Worm (Caenorhabditis elegans) whole organism, young adult: ENCODE measurements around the gene M05D6.9.

Source experiments
- B0035.1 ChIP-seq: sonication (generic microtip); optimal IDR thresholded peaks from 2 replicates; lab custom pipeline; 2016; ENCODE audit warnings: missing genetic modification characterization, mild to moderate bottlenecking, missing compliant biosample characterization, missing genotype, missing genetic modification reagents
- B0336.3 ChIP-seq: fragments of 200-800 bp; sonication (Bioruptor generic); IDR thresholded peaks from 2 replicates; pipeline ENCODE4 v1.3.6; 2022; ENCODE audit warnings: missing genetic modification characterization, missing compliant biosample characterization
- C17E4.6 ChIP-seq: fragments of 200-800 bp; sonication (Bioruptor generic); IDR thresholded peaks from 2 replicates; pipeline ENCODE4 v1.3.6; 2022; ENCODE audit warnings: missing genetic modification reagents, missing genetic modification characterization, missing compliant biosample characterization
- D2030.7 ChIP-seq: fragments of 200-800 bp; sonication (Bioruptor generic); IDR thresholded peaks from 2 replicates; pipeline ENCODE4 v1.3.6; 2022; ENCODE audit warnings: missing genetic modification reagents, missing genetic modification characterization, missing compliant biosample characterization
- F33H1.4 ChIP-seq: fragments of 200-800 bp; sonication (Bioruptor generic); IDR thresholded peaks from 2 replicates; pipeline ENCODE4 v1.3.6; 2022; ENCODE audit warnings: missing genetic modification reagents, missing genetic modification characterization, missing compliant biosample characterization
- F37B4.10 ChIP-seq: fragments of 200-800 bp; sonication (Bioruptor generic); IDR thresholded peaks from 2 replicates; pipeline ENCODE4 v1.3.6; 2022; ENCODE audit warnings: missing genetic modification characterization, missing compliant biosample characterization
- F39B2.1 ChIP-seq: fragments of 200-800 bp; sonication (Bioruptor generic); IDR thresholded peaks from 2 replicates; pipeline ENCODE4 v1.3.6; 2022; ENCODE audit warnings: missing genetic modification reagents, missing genetic modification characterization, missing compliant biosample characterization
- F52B5.7 ChIP-seq: sonication (generic microtip); optimal IDR thresholded peaks from 2 replicates; lab custom pipeline; 2016; ENCODE audit warnings: mild to moderate bottlenecking, missing genetic modification characterization, missing compliant biosample characterization
- Y79H2A.3 ChIP-seq: fragments of 200-800 bp; sonication (Bioruptor generic); conservative IDR thresholded peaks from 2 replicates; pipeline ENCODE4 v1.3.6; 2022; ENCODE audit warnings: missing genetic modification reagents, missing genetic modification characterization, missing compliant biosample characterization
- aptf-2 ChIP-seq: fragments of 200-800 bp; sonication (Bioruptor generic); conservative IDR thresholded peaks from 2 replicates; pipeline ENCODE4 v1.3.6; 2022; ENCODE audit warnings: missing genetic modification reagents, missing genetic modification characterization, missing compliant biosample characterization
- bed-1 ChIP-seq: fragments of 200-800 bp; sonication (Bioruptor generic); IDR thresholded peaks from 2 replicates; pipeline ENCODE4 v1.3.6; 2022; ENCODE audit warnings: missing genetic modification reagents, missing genetic modification characterization, missing compliant biosample characterization
- cebp-1 ChIP-seq, 2 experiments: fragments of 200-800 bp in 1 of 2; sonication (Bioruptor generic) in 1 of 2; sonication (generic microtip) in 1 of 2; IDR thresholded peaks in 1 of 2; optimal IDR thresholded peaks in 1 of 2; 2 replicates each; pipeline versions ENCODE4 v1.3.6 to Lab custom; 2017 to 2022; ENCODE audit warnings: missing compliant biosample characterization in 2 of 2, missing genetic modification characterization in 2 of 2, mild to moderate bottlenecking in 1 of 2, missing genetic modification reagents in 1 of 2, moderate library complexity in 1 of 2
- cebp-2 ChIP-seq: fragments of 200-800 bp; sonication (Bioruptor generic); IDR thresholded peaks from 2 replicates; pipeline ENCODE4 v1.3.6; 2022; ENCODE audit warnings: missing genetic modification characterization, missing compliant biosample characterization
- ceh-100 ChIP-seq: fragments of 200-800 bp; sonication (Bioruptor generic); IDR thresholded peaks from 2 replicates; pipeline ENCODE4 v1.3.6; 2022; ENCODE audit warnings: missing genetic modification reagents, missing genetic modification characterization, missing compliant biosample characterization
- efl-1 ChIP-seq: fragments of 150-350 bp; optimal IDR thresholded peaks from 2 replicates; lab custom pipeline; 2014; ENCODE audit warnings: missing biosample characterization, missing genetic modification reagents, missing genetic modification characterization
- egrh-3 ChIP-seq: fragments of 200-800 bp; sonication (Bioruptor generic); IDR thresholded peaks from 2 replicates; pipeline ENCODE4 v1.3.6; 2022; ENCODE audit warnings: missing genetic modification reagents, missing genetic modification characterization, missing compliant biosample characterization
- hmg-1.2 ChIP-seq: fragments of 200-800 bp; sonication (Bioruptor generic); IDR thresholded peaks from 2 replicates; pipeline ENCODE4 v1.3.6; 2022; ENCODE audit warnings: missing genetic modification reagents, missing genetic modification characterization, missing compliant biosample characterization
- hrde-1 ChIP-seq: sonication (generic microtip); optimal IDR thresholded peaks from 2 replicates; lab custom pipeline; 2016; ENCODE audit warnings: missing genetic modification characterization, mild to moderate bottlenecking, missing compliant biosample characterization, moderate library complexity, missing genotype, missing genetic modification reagents, borderline replicate concordance
- hsf-1 ChIP-seq: fragments of 200-800 bp; sonication (Bioruptor generic); IDR thresholded peaks from 2 replicates; pipeline ENCODE4 v1.3.6; 2022; ENCODE audit warnings: missing genetic modification reagents, missing genetic modification characterization, missing compliant biosample characterization
- let-526 ChIP-seq: fragments of 200-800 bp; sonication (Bioruptor generic); IDR thresholded peaks from 2 replicates; pipeline ENCODE4 v1.3.6; 2022; ENCODE audit warnings: missing genetic modification reagents, missing genetic modification characterization, missing compliant biosample characterization
- lin-26 ChIP-seq: fragments of 200-800 bp; sonication (Bioruptor generic); IDR thresholded peaks from 2 replicates; pipeline ENCODE4 v1.3.6; 2022; ENCODE audit warnings: missing genetic modification reagents, missing genetic modification characterization, missing compliant biosample characterization
- lin-40 ChIP-seq: sonication (generic microtip); optimal IDR thresholded peaks from 2 replicates; lab custom pipeline; 2016; ENCODE audit warnings: missing genetic modification characterization, mild to moderate bottlenecking, missing compliant biosample characterization, missing genotype, missing genetic modification reagents
- lir-1 ChIP-seq: fragments of 200-800 bp; sonication (Bioruptor generic); conservative IDR thresholded peaks from 2 replicates; pipeline ENCODE4 v1.3.6; 2022; ENCODE audit warnings: missing genetic modification reagents, missing genetic modification characterization, missing compliant biosample characterization
- lsy-27 ChIP-seq: sonication (generic microtip); optimal IDR thresholded peaks from 2 replicates; lab custom pipeline; 2017; ENCODE audit warnings: missing genetic modification characterization, mild to moderate bottlenecking, missing compliant biosample characterization, antibody characterized with exemption, missing genotype, borderline replicate concordance; ENCODE audit not compliant: insufficient read depth
- mel-28 ChIP-seq: sonication (generic microtip); optimal IDR thresholded peaks from 2 replicates; lab custom pipeline; 2016; ENCODE audit warnings: borderline replicate concordance, mild to moderate bottlenecking, missing genetic modification characterization, missing compliant biosample characterization
- nhr-80 ChIP-seq: sonication (generic microtip); optimal IDR thresholded peaks from 2 replicates; lab custom pipeline; 2016; ENCODE audit warnings: missing genetic modification characterization, missing compliant biosample characterization
- pbrm-1 ChIP-seq: fragments of 200-800 bp; sonication (Bioruptor generic); IDR thresholded peaks from 2 replicates; pipeline ENCODE4 v1.3.6; 2022; ENCODE audit warnings: missing genetic modification reagents, missing genetic modification characterization, missing compliant biosample characterization
- sptf-2 ChIP-seq: fragments of 200-800 bp; sonication (Bioruptor generic); optimal IDR thresholded peaks from 2 replicates; lab custom pipeline; 2018; ENCODE audit warnings: mild to moderate bottlenecking, missing genetic modification characterization, missing compliant biosample characterization
- unc-130 ChIP-seq: sonication (generic microtip); optimal IDR thresholded peaks from 2 replicates; lab custom pipeline; 2016; ENCODE audit warnings: missing genetic modification reagents, missing genetic modification characterization, missing compliant biosample characterization
- xnd-1 ChIP-seq: sonication (generic microtip); optimal IDR thresholded peaks from 2 replicates; lab custom pipeline; 2016; ENCODE audit warnings: missing genotype, missing genetic modification reagents, missing genetic modification characterization, missing compliant biosample characterization
- ztf-18 ChIP-seq: sonication (generic microtip); optimal IDR thresholded peaks from 2 replicates; lab custom pipeline; 2016; ENCODE audit warnings: missing genotype, mild to moderate bottlenecking, missing genetic modification characterization, missing compliant biosample characterization

Gene M05D6.9

ce11 chrII:8531181-8531759, 37.2 kb downstream of the M05D6.9 start, which contains the start of gene gldi-7:
Gene gldi-7 (minus strand): TSS chrII:8531222.
- no peak for TF ChIP-seq let-526 (GFP tag; lab: Robert Waterston, UW)
- TF ChIP-seq nhr-80 (tag; lab: Kevin White, UChicago) = peak; percentile 33
- no peak for TF ChIP-seq efl-1 (GFP tag; lab: Kevin White, UChicago)
- TF ChIP-seq pbrm-1 (GFP tag; lab: Robert Waterston, UW) = no peak
- no peak for TF ChIP-seq F37B4.10 (GFP tag; lab: Robert Waterston, UW)
- TF ChIP-seq, all 124 proteins: peak for 1

- no peak for TF ChIP-seq bed-1 (GFP tag; lab: Robert Waterston, UW)
- TF ChIP-seq egrh-3 (GFP tag; lab: Robert Waterston, UW) = no peak
- peak; percentile 36; the same call in 1 of the 2 replicates for TF ChIP-seq hmg-1.2 (GFP tag; lab: Robert Waterston, UW)
- no peak for TF ChIP-seq F39B2.1
- no peak for TF ChIP-seq B0336.3 (GFP tag; lab: Robert Waterston, UW)
- no peak for TF ChIP-seq C17E4.6 (GFP tag; lab: Robert Waterston, UW)
- TF ChIP-seq, all 124 proteins: peak for 1
Measured at ce11 chrII:8532015-8532414, 37.9 kb downstream of the M05D6.9 start.

- TF ChIP-seq lir-1 (no peak), aptf-2 (GFP tag; lab: Robert Waterston, UW) (no peak), ztf-18 (tag; lab: Kevin White, UChicago) (no peak), lsy-27 (tag; lab: Kevin White, UChicago) (no peak), hsf-1 (no peak), mel-28 (tag; lab: Kevin White, UChicago) (no peak), unc-130 (no peak), cebp-1 (GFP tag; IDR thresholded peaks at IDR 0.05; lab: Robert Waterston, UW) (no peak), cebp-1 (tag; optimal IDR thresholded peaks at IDR 0.05; lab: Kevin White, UChicago) (no peak), sptf-2 (GFP tag; lab: Kevin White, UChicago) (no peak), B0035.1 (tag; lab: Kevin White, UChicago) (no peak)
Measured at ce11 chrII:8536060-8536459, 42.0 kb downstream of the M05D6.9 start, which contains the start of gene W01C9.2. Gene W01C9.2 (plus strand): TSS chrII:8536360.

- TF ChIP-seq lin-26 (GFP tag; lab: Robert Waterston, UW) = no peak
- TF ChIP-seq F39B2.1 = no peak
- no peak for TF ChIP-seq F33H1.4
- TF ChIP-seq xnd-1 (tag; lab: Kevin White, UChicago) = no peak
- TF ChIP-seq ceh-100 = no peak
- TF ChIP-seq Y79H2A.3 (GFP tag; lab: Robert Waterston, UW) = no peak
- no peak for TF ChIP-seq hrde-1 (tag; lab: Kevin White, UChicago)
- TF ChIP-seq cebp-2 (GFP tag; lab: Robert Waterston, UW) = no peak
- no peak for TF ChIP-seq lin-40 (tag; lab: Kevin White, UChicago)
- no peak for TF ChIP-seq D2030.7
- TF ChIP-seq F52B5.7 (tag; lab: Kevin White, UChicago) = no peak
Measured at ce11 chrII:8540412-8540811, 46.3 kb downstream of the M05D6.9 start, which contains the start of gene pqn-73. Gene pqn-73 (plus strand): TSS chrII:8540712.
